Fruit fly (Drosophila melanogaster): ENCODE measurements around the gene Trc8.

- TF ChIP-seq Pif1B (GFP tag; optimal IDR thresholded peaks at IDR 0.05) (no peak), fd96Ca (GFP tag; IDR thresholded peaks at IDR 0.05) (peak; percentile 65; the same call in 2 of the 3 replicates), Pif1A (GFP tag; optimal IDR thresholded peaks at IDR 0.05) (peak; percentile 36), CG8159 (tag; optimal IDR thresholded peaks at IDR 0.05) (peak; percentile 39), EcR (GFP tag; optimal IDR thresholded peaks at IDR 0.05) (no peak), CG15710 (tag; optimal IDR thresholded peaks at IDR 0.05) (no peak), Ets98B (GFP tag; IDR thresholded peaks at IDR 0.05) (0 out of 2 replicates have a peak, but pooled peaks have one; percentile 38), rn (GFP tag; IDR thresholded peaks at IDR 0.05) (peak; percentile 8; the same call in 1 of the 2 replicates), CG32121 (GFP tag; IDR thresholded peaks at IDR 0.05) (no peak), CG13204 (GFP tag; optimal IDR thresholded peaks at IDR 0.05) (no peak), CG9948 (tag; optimal IDR thresholded peaks at IDR 0.05) (peak; percentile 26), CG34367 (tag; optimal IDR thresholded peaks at IDR 0.05) (no peak)
Measured at dm6 chr3R:29450333-29450732, 53.3 kb downstream of the Trc8 start.

Data from whole organism, pupa.